Fruit fly (Drosophila melanogaster) whole organism: ENCODE measurements around the gene Or22a.

Experiments
- CG8478 ChIP-seq: fragments of >200 bp; optimal IDR thresholded peaks from 2 replicates; lab custom pipeline; 2018; ENCODE audit warnings: inconsistent platforms
- Dll ChIP-seq: fragments of >200 bp; optimal IDR thresholded peaks from 2 replicates; lab custom pipeline; 2017
- pan ChIP-seq: fragments of >200 bp; optimal IDR thresholded peaks from 2 replicates; lab custom pipeline; 2017
- psq ChIP-seq: fragments of >200 bp; optimal IDR thresholded peaks from 2 replicates; lab custom pipeline; 2017
- usp ChIP-seq: fragments of >200 bp; optimal IDR thresholded peaks from 2 replicates; lab custom pipeline; 2017; ENCODE audit warnings: missing biosample characterization, missing genetic modification characterization, mixed read lengths

- TF ChIP-seq psq (no peak), usp (GFP tag; lab: Kevin White, UChicago) (no peak), CG8478 (lab: Kevin White, UChicago) (no peak), Dll (lab: Kevin White, UChicago) (no peak), pan (lab: Kevin White, UChicago) (no peak)
These were observed 21.2 kb upstream of the Or22a start for dm6 chr2L:1498966-1499554.
